Worm (Caenorhabditis elegans) whole organism, young adult: Measurements from ENCODE around the gene F13E9.12.

ENCODE experiments used
- B0019.2 ChIP-seq: fragments of 200-800 bp; sonication (Bioruptor generic); conservative IDR thresholded peaks from 2 replicates; pipeline ENCODE4 v1.3.6; 2022; ENCODE audit warnings: missing genetic modification reagents, missing genetic modification characterization, missing compliant biosample characterization
- B0336.3 ChIP-seq: fragments of 200-800 bp; sonication (Bioruptor generic); IDR thresholded peaks from 2 replicates; pipeline ENCODE4 v1.3.6; 2022; ENCODE audit warnings: missing genetic modification characterization, missing compliant biosample characterization
- C06A6.2 ChIP-seq: fragments of 200-800 bp; sonication (Bioruptor generic); conservative IDR thresholded peaks from 2 replicates; pipeline ENCODE4 v1.3.6; 2022; ENCODE audit warnings: missing genetic modification characterization, missing compliant biosample characterization
- F37B4.10 ChIP-seq: fragments of 200-800 bp; sonication (Bioruptor generic); IDR thresholded peaks from 2 replicates; pipeline ENCODE4 v1.3.6; 2022; ENCODE audit warnings: missing genetic modification characterization, missing compliant biosample characterization
- F55B11.4 ChIP-seq: sonication (generic microtip); optimal IDR thresholded peaks from 2 replicates; lab custom pipeline; 2016; ENCODE audit warnings: missing compliant biosample characterization, missing genetic modification characterization, borderline replicate concordance; ENCODE audit not compliant: insufficient read depth
- F57C9.4 ChIP-seq: sonication (generic microtip); optimal IDR thresholded peaks from 2 replicates; lab custom pipeline; 2017; ENCODE audit warnings: mild to moderate bottlenecking, missing genetic modification characterization, missing compliant biosample characterization
- K11D2.4 ChIP-seq: fragments of 200-800 bp; sonication (Bioruptor generic); IDR thresholded peaks from 2 replicates; pipeline ENCODE4 v1.3.6; 2022; ENCODE audit warnings: missing genetic modification reagents, missing genetic modification characterization, missing compliant biosample characterization
- T07F8.4 ChIP-seq: sonication (generic microtip); optimal IDR thresholded peaks from 2 replicates; lab custom pipeline; 2016; ENCODE audit warnings: mild to moderate bottlenecking, missing genetic modification characterization, moderate library complexity, missing compliant biosample characterization
- Y53F4B.3 ChIP-seq: fragments of 200-800 bp; sonication (Bioruptor generic); IDR thresholded peaks from 2 replicates; pipeline ENCODE4 v1.3.6; 2022; ENCODE audit warnings: missing genetic modification reagents, missing genetic modification characterization, missing compliant biosample characterization
- Y53G8AR.9 ChIP-seq: fragments of 200-800 bp; sonication (Bioruptor generic); conservative IDR thresholded peaks from 2 replicates; pipeline ENCODE4 v1.3.6; 2022; ENCODE audit warnings: missing genetic modification reagents, missing genetic modification characterization, missing compliant biosample characterization
- Y67H2A.10 ChIP-seq: fragments of 200-800 bp; sonication (Bioruptor generic); conservative IDR thresholded peaks from 2 replicates; pipeline ENCODE4 v1.3.6; 2022; ENCODE audit warnings: missing genetic modification reagents, missing genetic modification characterization, missing compliant biosample characterization
- Y95B8A.8 ChIP-seq: fragments of 200-800 bp; sonication (Bioruptor generic); IDR thresholded peaks from 2 replicates; pipeline ENCODE4 v1.3.6; 2022; ENCODE audit warnings: missing genetic modification reagents, missing genetic modification characterization, missing compliant biosample characterization
- ama-1 ChIP-seq, 3 experiments: fragments of 150-350 bp in 1 of 3; sonication (generic microtip) in 2 of 3; optimal IDR thresholded peaks; 2 replicates each; lab custom pipeline; 2014 to 2018; ENCODE audit warnings: missing biosample characterization in 2 of 3, missing genetic modification characterization in 2 of 3, missing genetic modification reagents in 2 of 3
- atf-7 ChIP-seq: sonication (generic microtip); optimal IDR thresholded peaks from 2 replicates; lab custom pipeline; 2017; ENCODE audit warnings: mild to moderate bottlenecking, missing genetic modification characterization, missing compliant biosample characterization
- ceh-100 ChIP-seq: fragments of 200-800 bp; sonication (Bioruptor generic); IDR thresholded peaks from 2 replicates; pipeline ENCODE4 v1.3.6; 2022; ENCODE audit warnings: missing genetic modification reagents, missing genetic modification characterization, missing compliant biosample characterization
- ceh-27 ChIP-seq: fragments of 200-800 bp; sonication (Bioruptor generic); optimal IDR thresholded peaks from 2 replicates; lab custom pipeline; 2018; ENCODE audit warnings: mild to moderate bottlenecking, missing genetic modification characterization, moderate library complexity, missing compliant biosample characterization
- ceh-40 ChIP-seq: fragments of 200-800 bp; sonication (Bioruptor generic); IDR thresholded peaks from 2 replicates; pipeline ENCODE4 v1.3.6; 2022; ENCODE audit warnings: missing genetic modification characterization, missing compliant biosample characterization
- ceh-79 ChIP-seq: sonication (generic microtip); optimal IDR thresholded peaks from 2 replicates; lab custom pipeline; 2017; ENCODE audit warnings: mild to moderate bottlenecking, missing genetic modification characterization, missing compliant biosample characterization
- chd-7 ChIP-seq: sonication (generic microtip); optimal IDR thresholded peaks from 2 replicates; lab custom pipeline; 2016; ENCODE audit warnings: mild to moderate bottlenecking, missing genetic modification characterization, moderate library complexity, missing compliant biosample characterization
- dpff-1 ChIP-seq: sonication (generic microtip); optimal IDR thresholded peaks from 2 replicates; lab custom pipeline; 2017; ENCODE audit warnings: mild to moderate bottlenecking, missing genetic modification characterization, missing compliant biosample characterization
- egl-44 ChIP-seq: fragments of 200-800 bp; sonication (Bioruptor generic); IDR thresholded peaks from 2 replicates; pipeline ENCODE4 v1.3.6; 2022; ENCODE audit warnings: missing genetic modification reagents, missing genetic modification characterization, missing compliant biosample characterization
- gei-17 ChIP-seq: fragments of 200-800 bp; sonication (Bioruptor generic); optimal IDR thresholded peaks from 2 replicates; lab custom pipeline; 2018; ENCODE audit warnings: mild to moderate bottlenecking, missing genetic modification characterization, missing compliant biosample characterization
- hlh-12 ChIP-seq: sonication (generic microtip); optimal IDR thresholded peaks from 2 replicates; lab custom pipeline; 2016; ENCODE audit warnings: missing genetic modification characterization, missing compliant biosample characterization
- hlh-26 ChIP-seq: fragments of 200-800 bp; sonication (Bioruptor generic); conservative IDR thresholded peaks from 2 replicates; pipeline ENCODE4 v1.3.6; 2022; ENCODE audit warnings: missing genetic modification reagents, missing genetic modification characterization, missing compliant biosample characterization
- hmg-20 ChIP-seq: fragments of 200-800 bp; sonication (Bioruptor generic); IDR thresholded peaks from 2 replicates; pipeline ENCODE4 v1.3.6; 2022; ENCODE audit warnings: missing genetic modification reagents, missing genetic modification characterization, missing compliant biosample characterization
- hrde-1 ChIP-seq: sonication (generic microtip); optimal IDR thresholded peaks from 2 replicates; lab custom pipeline; 2016; ENCODE audit warnings: missing genetic modification characterization, mild to moderate bottlenecking, missing compliant biosample characterization, moderate library complexity, missing genotype, missing genetic modification reagents, borderline replicate concordance
- lag-1 ChIP-seq: fragments of 200-800 bp; sonication (Bioruptor generic); IDR thresholded peaks from 2 replicates; pipeline ENCODE4 v1.3.6; 2022; ENCODE audit warnings: missing genetic modification reagents, missing genetic modification characterization, missing compliant biosample characterization
- let-607 ChIP-seq, 2 experiments: fragments of 200-800 bp in 1 of 2; sonication (Bioruptor generic) in 1 of 2; sonication (generic microtip) in 1 of 2; optimal IDR thresholded peaks; 2 replicates each; lab custom pipeline; 2016 to 2018; ENCODE audit warnings: mild to moderate bottlenecking in 2 of 2, missing compliant biosample characterization in 2 of 2, missing genetic modification characterization in 2 of 2, moderate library complexity in 2 of 2, missing genotype in 1 of 2
- lin-54 ChIP-seq: fragments of 200-800 bp; sonication (Bioruptor generic); optimal IDR thresholded peaks from 2 replicates; lab custom pipeline; 2018; ENCODE audit warnings: mild to moderate bottlenecking, missing genetic modification characterization, missing compliant biosample characterization
- lir-1 ChIP-seq: fragments of 200-800 bp; sonication (Bioruptor generic); conservative IDR thresholded peaks from 2 replicates; pipeline ENCODE4 v1.3.6; 2022; ENCODE audit warnings: missing genetic modification reagents, missing genetic modification characterization, missing compliant biosample characterization
- lsl-1 ChIP-seq: fragments of 200-800 bp; sonication (Bioruptor generic); optimal IDR thresholded peaks from 2 replicates; lab custom pipeline; 2018; ENCODE audit warnings: mild to moderate bottlenecking, missing genetic modification characterization, moderate library complexity, missing compliant biosample characterization
- madf-6 ChIP-seq: fragments of 200-800 bp; sonication (Bioruptor generic); IDR thresholded peaks from 2 replicates; pipeline ENCODE4 v1.3.6; 2022; ENCODE audit warnings: missing genetic modification reagents, missing genetic modification characterization, missing compliant biosample characterization
- mxl-1 ChIP-seq: sonication (generic microtip); optimal IDR thresholded peaks from 2 replicates; lab custom pipeline; 2016; ENCODE audit warnings: missing genetic modification characterization, missing compliant biosample characterization
- snpc-4 ChIP-seq, 5 experiments: fragments of 150-350 bp in 1 of 5; sonication (generic microtip) in 4 of 5; optimal IDR thresholded peaks; 2 replicates each; lab custom pipeline; 2014 to 2018; ENCODE audit warnings: missing genetic modification characterization in 5 of 5, missing biosample characterization in 3 of 5, antibody characterized with exemption in 2 of 5, mild to moderate bottlenecking in 2 of 5, missing compliant biosample characterization in 2 of 5, missing genotype in 2 of 5, moderate library complexity in 2 of 5, missing genetic modification reagents in 1 of 5
- zfh-2 ChIP-seq: fragments of 200-800 bp; sonication (Bioruptor generic); conservative IDR thresholded peaks from 2 replicates; pipeline ENCODE4 v1.3.6; 2022; ENCODE audit warnings: missing genetic modification reagents, missing genetic modification characterization, missing compliant biosample characterization
- zim-3 ChIP-seq: sonication (generic microtip); optimal IDR thresholded peaks from 2 replicates; lab custom pipeline; 2017; ENCODE audit warnings: mild to moderate bottlenecking, missing genetic modification characterization, moderate library complexity, missing compliant biosample characterization
- ztf-18 ChIP-seq: sonication (generic microtip); optimal IDR thresholded peaks from 2 replicates; lab custom pipeline; 2016; ENCODE audit warnings: missing genotype, mild to moderate bottlenecking, missing genetic modification characterization, missing compliant biosample characterization
- ztf-25 ChIP-seq: fragments of 200-800 bp; sonication (Bioruptor generic); IDR thresholded peaks from 2 replicates; pipeline ENCODE4 v1.3.6; 2022; ENCODE audit warnings: missing genetic modification reagents, missing genetic modification characterization, missing compliant biosample characterization
- ztf-26 ChIP-seq: sonication (generic microtip); optimal IDR thresholded peaks from 2 replicates; lab custom pipeline; 2017; ENCODE audit warnings: missing genetic modification characterization, missing compliant biosample characterization
- ztf-28 ChIP-seq: fragments of 200-800 bp; sonication (Bioruptor generic); IDR thresholded peaks from 2 replicates; pipeline ENCODE4 v1.3.6; 2022; ENCODE audit warnings: missing genetic modification reagents, missing genetic modification characterization, missing compliant biosample characterization

Gene F13E9.12

ce11 chrIV:10876844-10877243 lies 2.4 kb upstream of the F13E9.12 start, which contains the start of gene fipr-14:
fipr-14 (plus strand) TSS chrIV:10877144.
- TF ChIP-seq ztf-28 (GFP tag; lab: Robert Waterston, UW) (no peak), lin-54 (no peak), dpff-1 (tag; lab: Kevin White, UChicago) (no peak), Y53G8AR.9 (no peak), hlh-12 (tag; lab: Kevin White, UChicago) (no peak), F37B4.10 (no peak), mxl-1 (tag; lab: Kevin White, UChicago) (no peak), hlh-26 (GFP tag; lab: Robert Waterston, UW) (no peak), ztf-18 (tag; lab: Kevin White, UChicago) (no peak), ceh-100 (GFP tag; lab: Robert Waterston, UW) (no peak), C06A6.2 (no peak), atf-7 (tag; lab: Kevin White, UChicago) (no peak), zim-3 (tag; lab: Kevin White, UChicago) (no peak), ztf-25 (GFP tag; lab: Robert Waterston, UW) (no peak)

- TF ChIP-seq ceh-79 (tag; lab: Kevin White, UChicago) = no peak
- TF ChIP-seq madf-6 (GFP tag; lab: Robert Waterston, UW) = no peak
- TF ChIP-seq F55B11.4 (tag; lab: Kevin White, UChicago) = no peak
- no peak for TF ChIP-seq gei-17 (GFP tag; lab: Kevin White, UChicago)
- no peak for TF ChIP-seq ztf-26 (tag; lab: Kevin White, UChicago)
- TF ChIP-seq K11D2.4 = no peak
- TF ChIP-seq lag-1 = no peak
- TF ChIP-seq lir-1 = no peak
- TF ChIP-seq F57C9.4 (tag; lab: Kevin White, UChicago) = no peak
- no peak for TF ChIP-seq egl-44 (GFP tag; lab: Robert Waterston, UW)
- no peak for TF ChIP-seq hrde-1 (tag; lab: Kevin White, UChicago)
Observed at ce11 chrIV:10870158-10870557, 4.3 kb downstream of the F13E9.12 start.

ce11 chrIV:10869642-10870041 lies 4.8 kb downstream of the F13E9.12 start:
- no peak for TF ChIP-seq Y53F4B.3
- no peak for TF ChIP-seq F55B11.4 (tag; lab: Kevin White, UChicago)
- no peak for TF ChIP-seq ama-1 (optimal IDR thresholded peaks at IDR 0.05; lab: Kevin White, UChicago)
- TF ChIP-seq ama-1 (GFP tag; optimal IDR thresholded peaks at IDR 0.05; lab: Kevin White, UChicago) = no peak
- TF ChIP-seq B0336.3 (GFP tag; lab: Robert Waterston, UW) = no peak
- TF ChIP-seq chd-7 = no peak
- TF ChIP-seq Y53G8AR.9 = no peak
- TF ChIP-seq ceh-27 (GFP tag; lab: Kevin White, UChicago) = no peak
- TF ChIP-seq atf-7 (tag; lab: Kevin White, UChicago) = no peak
- TF ChIP-seq let-607 (tag; optimal IDR thresholded peaks at IDR 0.05; lab: Kevin White, UChicago) = no peak
- no peak for TF ChIP-seq zfh-2
- TF ChIP-seq ztf-25 (GFP tag; lab: Robert Waterston, UW) = no peak
- TF ChIP-seq ceh-40 = no peak
- TF ChIP-seq snpc-4 (GFP tag; optimal IDR thresholded peaks at IDR 0.05; lab: Kevin White, UChicago) = no peak
- no peak for TF ChIP-seq snpc-4 (tag; optimal IDR thresholded peaks at IDR 0.05; lab: Kevin White, UChicago)
- TF ChIP-seq lsl-1 = no peak
- no peak for TF ChIP-seq Y67H2A.10 (GFP tag; lab: Robert Waterston, UW)
- TF ChIP-seq B0019.2 = no peak
- TF ChIP-seq hmg-20 = no peak
- no peak for TF ChIP-seq T07F8.4 (tag; lab: Kevin White, UChicago)
- TF ChIP-seq Y95B8A.8 (GFP tag; lab: Robert Waterston, UW) = no peak
